Worm (Caenorhabditis elegans): ENCODE measurements around the gene sre-49.

sre-49 gene

DNA sequence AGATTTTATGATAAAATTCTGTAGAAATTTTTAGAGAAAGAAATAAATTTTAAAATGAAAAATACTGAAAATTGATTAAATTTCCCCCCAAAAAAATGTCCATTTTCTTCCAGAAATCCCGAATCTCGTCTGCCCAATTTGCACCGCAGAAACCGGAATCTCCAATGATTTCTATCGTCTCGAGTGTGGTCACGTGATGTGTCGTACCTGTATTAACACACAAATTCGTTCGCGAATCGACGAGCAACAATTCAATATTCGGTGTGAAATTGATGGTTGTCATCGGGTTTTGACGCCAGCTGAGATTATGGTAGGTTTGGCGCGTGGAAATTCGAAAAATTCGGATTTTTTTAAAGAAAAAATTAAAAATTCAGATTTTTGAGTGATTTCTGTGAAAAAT, 22.1 kb upstream of the sre-49 start:
- TF ChIP-seq hlh-30 (tag; optimal IDR thresholded peaks at IDR 0.05; ENCODE audit: insufficient read depth) (peak; percentile 60), ttx-3 (tag; optimal IDR thresholded peaks at IDR 0.05) (no peak)

DNA sequence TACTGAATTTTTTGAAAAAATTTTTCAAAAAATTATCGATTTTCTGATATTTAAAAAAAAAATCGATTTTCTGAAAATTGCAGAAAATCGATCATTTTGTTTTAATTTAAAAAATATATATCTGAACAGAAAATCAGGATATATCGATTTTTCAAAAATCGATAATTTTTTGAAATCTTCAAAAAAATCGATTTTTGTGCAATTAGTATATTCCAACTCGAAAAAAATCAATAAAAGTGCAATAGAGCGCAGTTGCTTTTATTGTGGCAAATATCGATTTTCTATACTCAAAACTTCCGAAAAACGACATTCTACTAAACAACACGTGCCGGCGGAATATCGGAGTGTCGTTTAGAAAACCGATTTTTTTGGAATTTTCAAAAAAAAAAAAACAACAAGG, 18.0 kb upstream of the sre-49 start:
- peak; percentile 3 for TF ChIP-seq ceh-48 (tag; optimal IDR thresholded peaks at IDR 0.05)
- TF ChIP-seq sox-2 (GFP tag; IDR thresholded peaks at IDR 0.05), result no peak
- no peak for TF ChIP-seq ets-4 (tag; optimal IDR thresholded peaks at IDR 0.05)
- TF ChIP-seq hlh-6 (tag; optimal IDR thresholded peaks at IDR 0.05), result no peak

DNA sequence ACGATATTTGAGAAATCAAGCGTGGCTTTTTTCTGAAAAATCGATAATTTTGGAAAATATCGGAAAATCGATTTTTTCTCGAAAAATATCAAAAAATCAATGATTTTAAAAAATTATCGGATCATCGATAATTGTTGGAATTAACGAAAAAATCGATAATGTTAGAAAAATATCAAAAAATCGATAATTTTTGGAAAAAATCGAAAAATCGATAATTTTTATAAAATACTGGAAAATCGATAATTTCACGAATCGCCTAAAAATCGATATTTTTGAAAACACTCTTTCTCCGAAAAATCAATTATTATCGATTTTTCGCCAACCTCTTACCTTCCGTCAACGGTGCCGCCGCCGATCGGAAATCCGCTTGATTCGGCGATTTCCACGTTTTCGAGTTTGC, 17.4 kb upstream of the sre-49 start:
- peak; percentile 68 for TF ChIP-seq ceh-48 (tag; optimal IDR thresholded peaks at IDR 0.05)
- TF ChIP-seq pqm-1 (tag; optimal IDR thresholded peaks at IDR 0.05), result no peak

DNA sequence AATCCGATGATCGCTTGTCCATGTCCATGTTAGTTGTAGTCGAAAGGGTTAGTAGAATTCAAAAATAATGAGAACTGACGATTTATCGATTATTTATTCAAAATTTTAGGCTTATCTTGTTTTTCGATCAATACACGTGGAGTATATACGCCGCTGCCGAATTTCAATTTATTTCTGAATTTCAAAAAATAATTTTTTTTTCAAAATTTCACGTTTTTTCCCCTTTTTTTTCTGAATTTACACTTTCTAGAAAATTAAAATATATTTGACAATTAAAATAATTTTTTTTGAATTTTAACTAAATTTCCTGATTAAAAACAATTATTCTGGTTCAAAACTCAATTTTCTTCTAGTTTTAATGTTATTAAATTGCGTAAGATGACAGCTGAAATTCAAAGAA, 16.3 kb upstream of the sre-49 start, which contains the start of gene C50E10.1:
Gene C50E10.1, minus strand, starts transcription at position 101 of the 400 bp plus-strand sequence.
- no peak for TF ChIP-seq sox-2 (GFP tag; IDR thresholded peaks at IDR 0.05)
- no peak for TF ChIP-seq ceh-6 (GFP tag; optimal IDR thresholded peaks at IDR 0.05)
- no peak for TF ChIP-seq tbx-7 (tag; optimal IDR thresholded peaks at IDR 0.05)

DNA sequence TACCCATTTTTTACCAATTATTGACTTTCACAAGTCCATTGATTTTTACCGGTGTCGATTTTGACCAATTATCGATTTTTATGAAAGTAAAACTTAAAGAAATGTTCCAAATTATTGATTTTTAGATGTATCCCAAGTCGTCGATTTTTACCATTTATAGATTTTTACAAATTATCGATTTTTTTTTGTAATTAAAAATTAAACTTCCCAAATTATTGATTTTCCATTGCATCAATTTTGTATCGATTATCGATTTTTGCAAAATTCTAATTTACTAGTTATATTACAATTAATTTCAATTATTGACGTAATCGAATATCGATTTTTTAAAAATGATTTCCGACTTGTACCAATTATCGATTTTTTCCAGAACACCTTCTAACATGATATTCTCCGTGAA, 15.5 kb upstream of the sre-49 start, which contains the start of gene sre-50:
Gene sre-50, plus strand, starts transcription at position 384 of the 400 bp plus-strand sequence.
- TF ChIP-seq mec-3 (tag; optimal IDR thresholded peaks at IDR 0.05; ENCODE audit: borderline replicate concordance) (no peak), hlh-15 (tag; optimal IDR thresholded peaks at IDR 0.05) (no peak), K09A11.1 (tag; optimal IDR thresholded peaks at IDR 0.05; ENCODE audit: insufficient read depth) (no peak), zip-5 (tag; optimal IDR thresholded peaks at IDR 0.05) (no peak), odd-2 (tag; optimal IDR thresholded peaks at IDR 0.05) (no peak), ceh-48 (tag; optimal IDR thresholded peaks at IDR 0.05) (peak; percentile 16)

DNA sequence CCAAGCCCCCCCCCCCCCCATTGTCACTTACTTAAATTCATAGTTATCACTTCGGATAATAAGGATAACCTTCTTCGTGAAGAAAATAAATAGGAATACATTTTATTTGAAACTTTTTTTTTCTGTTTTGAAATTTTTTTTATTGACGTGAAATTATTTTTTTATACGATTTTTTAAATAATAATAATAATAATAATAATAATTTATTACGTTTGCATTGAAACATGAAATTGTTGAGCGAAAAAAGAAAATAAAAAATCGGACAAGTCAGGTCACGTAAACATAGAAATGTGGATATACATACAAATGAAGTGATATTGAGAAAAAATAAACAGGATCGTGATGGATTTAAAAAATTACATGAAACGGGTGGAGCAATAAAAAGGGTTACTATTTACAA, 9.0 kb upstream of the sre-49 start, which contains the start of gene C50E10.2:
Gene C50E10.2, minus strand, starts transcription at position 101 of the 400 bp plus-strand sequence.
- TF ChIP-seq ceh-24 (tag; optimal IDR thresholded peaks at IDR 0.05) (no peak), pha-2 (tag; optimal IDR thresholded peaks at IDR 0.05) (no peak)

DNA sequence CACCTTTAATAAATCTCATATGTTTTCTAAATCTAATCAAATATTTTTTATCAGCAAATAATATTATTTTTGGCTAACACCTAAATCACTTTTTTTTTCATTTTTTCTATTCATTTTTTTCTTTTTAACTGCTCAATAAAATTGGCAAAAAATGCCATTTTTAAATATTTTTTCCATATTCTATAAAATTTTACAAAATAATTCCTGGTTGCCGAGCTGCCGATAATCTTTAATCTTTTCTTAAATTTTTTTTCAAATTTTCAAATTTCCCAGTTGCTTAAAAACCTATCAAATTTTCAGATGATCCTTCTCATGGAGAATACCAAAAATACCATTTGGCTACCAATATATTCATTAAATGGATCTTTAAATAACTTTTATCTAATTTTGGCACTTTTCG, 7.1 kb upstream of the sre-49 start, which contains the start of gene sre-51:
Gene sre-51, plus strand, starts transcription at position 301 of the 400 bp plus-strand sequence.
- no peak for TF ChIP-seq sdc-2 (tag; optimal IDR thresholded peaks at IDR 0.05)
- no peak for TF ChIP-seq pat-9 (tag; optimal IDR thresholded peaks at IDR 0.05)
- TF ChIP-seq odd-2 (tag; optimal IDR thresholded peaks at IDR 0.05), result no peak
- no peak for TF ChIP-seq ceh-22 (tag; optimal IDR thresholded peaks at IDR 0.05)
- TF ChIP-seq ceh-18 (tag; optimal IDR thresholded peaks at IDR 0.05), result no peak
- TF ChIP-seq T23F11.4 (GFP tag; optimal IDR thresholded peaks at IDR 0.05), result no peak
- no peak for TF ChIP-seq ceh-24 (tag; optimal IDR thresholded peaks at IDR 0.05)
- TF ChIP-seq ceh-34 (tag; optimal IDR thresholded peaks at IDR 0.05), result no peak
- no peak for TF ChIP-seq ceh-9 (tag; optimal IDR thresholded peaks at IDR 0.05)
- no peak for TF ChIP-seq unc-3 (GFP tag; conservative IDR thresholded peaks at IDR 0.05)
- no peak for TF ChIP-seq unc-3 (tag; optimal IDR thresholded peaks at IDR 0.05)
- no peak for TF ChIP-seq zip-5 (tag; optimal IDR thresholded peaks at IDR 0.05)
- no peak for TF ChIP-seq ceh-30 (tag; optimal IDR thresholded peaks at IDR 0.05)
- no peak for TF ChIP-seq pha-2 (tag; optimal IDR thresholded peaks at IDR 0.05)
- TF ChIP-seq ref-2 (tag; optimal IDR thresholded peaks at IDR 0.05), result no peak
- no peak for TF ChIP-seq ceh-19 (GFP tag; optimal IDR thresholded peaks at IDR 0.05)
- TF ChIP-seq pqm-1 (tag; optimal IDR thresholded peaks at IDR 0.05), result no peak

DNA sequence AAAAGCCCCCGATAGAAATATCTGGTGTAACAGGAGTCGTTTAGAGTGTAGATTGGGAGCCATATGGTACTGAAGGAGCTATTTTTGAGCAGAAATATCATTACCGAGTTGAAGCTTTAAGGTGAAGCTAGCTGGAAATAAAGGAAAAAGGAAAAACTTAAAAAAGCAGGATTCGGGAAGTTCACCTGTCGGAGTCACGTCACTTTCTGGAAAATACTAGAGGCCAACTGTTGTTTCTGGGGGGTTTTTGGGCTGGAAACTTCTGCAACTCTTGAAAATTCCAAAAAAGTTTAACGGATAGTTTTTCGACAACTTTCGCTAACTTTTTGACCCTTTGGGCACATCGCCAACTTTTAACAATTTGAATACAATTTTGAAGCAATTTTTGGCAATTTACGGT, 4.7 kb downstream of the sre-49 start, which contains the start of gene sre-53:
Gene sre-53, minus strand, starts transcription at position 101 of the 400 bp plus-strand sequence.
- TF ChIP-seq ceh-31 (tag; optimal IDR thresholded peaks at IDR 0.05), result no peak
